Worm (Caenorhabditis elegans): ENCODE results near the gene Y41D4A.1.

DNA sequence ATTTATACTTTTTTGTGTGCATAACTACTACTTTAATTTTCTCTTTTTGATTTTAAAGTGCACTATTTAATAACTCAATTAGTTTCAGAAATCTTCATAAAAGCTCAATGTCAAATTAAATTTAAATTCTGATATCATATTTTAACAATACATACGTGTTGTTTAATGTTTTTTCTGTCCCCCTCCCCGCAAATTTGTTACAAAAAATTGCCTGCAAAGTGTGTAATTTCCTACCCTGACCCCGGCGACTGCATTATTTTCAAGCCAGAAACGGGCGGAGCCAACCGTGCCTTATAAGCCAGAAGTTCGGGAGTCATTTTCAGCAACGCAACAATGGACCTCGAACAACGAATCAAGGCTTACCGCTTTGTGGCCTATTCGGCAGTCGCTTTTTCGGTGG, 3.7 kb upstream of the Y41D4A.1 start, which contains the start of gene col-108:
- TF ChIP-seq fax-1 (tag; optimal IDR thresholded peaks at IDR 0.05) = no peak
- TF ChIP-seq pha-4 (tag; optimal IDR thresholded peaks at IDR 0.05) = no peak
- no peak for TF ChIP-seq ets-4 (tag; optimal IDR thresholded peaks at IDR 0.05)

Measured in whole organism, late embryonic.